Fruit fly (Drosophila melanogaster): Measurements from ENCODE around the gene Rcd-1.

The Rcd-1 gene

dm6 chrX:19597684-19598363 is 40.7 kb upstream of the Rcd-1 start, which contains the start of gene RpS10b (continued):
- peak; percentile 57 for TF ChIP-seq HLH3B (GFP tag; IDR thresholded peaks at IDR 0.05)
- TF ChIP-seq CG7987 (GFP tag; optimal IDR thresholded peaks at IDR 0.05) = peak; percentile 97
- peak; percentile 95 for TF ChIP-seq bcd (GFP tag; optimal IDR thresholded peaks at IDR 0.05)
- peak; percentile 95 for TF ChIP-seq HHEX (GFP tag; optimal IDR thresholded peaks at IDR 0.05)
- peak; percentile 42 for TF ChIP-seq psq (GFP tag; optimal IDR thresholded peaks at IDR 0.05)
- TF ChIP-seq insv (GFP tag; optimal IDR thresholded peaks at IDR 0.05) = peak in 1 of 2 experiments; percentile 83
- peak; percentile 48 to 79 for TF ChIP-seq Pdp1 (GFP tag; optimal IDR thresholded peaks at IDR 0.05)
- peak; percentile 84 for TF ChIP-seq CG18011 (GFP tag; optimal IDR thresholded peaks at IDR 0.05)
- TF ChIP-seq Sry-β (GFP tag; optimal IDR thresholded peaks at IDR 0.05) = peak; percentile 56
- TF ChIP-seq hb (GFP tag; IDR thresholded peaks at IDR 0.05; ENCODE audit: partially characterized antibody) = peak; percentile 93
- TF ChIP-seq sisA (GFP tag; IDR thresholded peaks at IDR 0.05) = peak; percentile 55; the same call in 1 of the 2 replicates
- TF ChIP-seq salm (tag; optimal IDR thresholded peaks at IDR 0.05) = peak; percentile 83
- TF ChIP-seq jigr1 (GFP tag; IDR thresholded peaks at IDR 0.05) = no peak
- peak; percentile 92 for TF ChIP-seq CG6854 (GFP tag; optimal IDR thresholded peaks at IDR 0.05)
- peak; percentile 65 for TF ChIP-seq CG2120 (GFP tag; optimal IDR thresholded peaks at IDR 0.05)
- peak; percentile 95 for TF ChIP-seq CG2116 (GFP tag; optimal IDR thresholded peaks at IDR 0.05)
- TF ChIP-seq onecut (GFP tag; IDR thresholded peaks at IDR 0.05) = peak; percentile 92
- peak; percentile 53 for TF ChIP-seq CG15479 (GFP tag; optimal IDR thresholded peaks at IDR 0.05)
- peak; percentile 81 for TF ChIP-seq CG7786 (GFP tag; optimal IDR thresholded peaks at IDR 0.05)
- peak; percentile 76 for TF ChIP-seq gcm2 (GFP tag; optimal IDR thresholded peaks at IDR 0.05)
- TF ChIP-seq NC2β (GFP tag; optimal IDR thresholded peaks at IDR 0.05) = peak; percentile 97
- no peak for TF ChIP-seq Doc2 (GFP tag; IDR thresholded peaks at IDR 0.05)
- TF ChIP-seq mam (GFP tag; optimal IDR thresholded peaks at IDR 0.05) = peak; percentile 19
- TF ChIP-seq CG13775 (GFP tag; optimal IDR thresholded peaks at IDR 0.05) = peak; percentile 97
- TF ChIP-seq slp2 (GFP tag; optimal IDR thresholded peaks at IDR 0.05) = peak; percentile 91
- TF ChIP-seq CG17612 (GFP tag; IDR thresholded peaks at IDR 0.05) = peak; percentile 60; the same call in 1 of the 2 replicates
- TF ChIP-seq BtbVII (GFP tag; optimal IDR thresholded peaks at IDR 0.05) = peak; percentile 94
- peak; percentile 79 for TF ChIP-seq CG4424 (GFP tag; optimal IDR thresholded peaks at IDR 0.05)
- TF ChIP-seq fd102C (GFP tag; optimal IDR thresholded peaks at IDR 0.05) = peak; percentile 79
- TF ChIP-seq CG6175 (GFP tag; IDR thresholded peaks at IDR 0.05) = peak; percentile 66; the same call in 2 of the 3 replicates
- TF ChIP-seq CG11085 (GFP tag; IDR thresholded peaks at IDR 0.05) = peak; percentile 78
- TF ChIP-seq CG18262 (tag; optimal IDR thresholded peaks at IDR 0.05) = peak; percentile 82
- TF ChIP-seq eve (GFP tag; optimal IDR thresholded peaks at IDR 0.05) = peak in 1 of 2 experiments; percentile 96
- TF ChIP-seq Optix (GFP tag; IDR thresholded peaks at IDR 0.05) = peak; percentile 78
- TF ChIP-seq gfzf (GFP tag; optimal IDR thresholded peaks at IDR 0.05) = peak; percentile 62
- peak; percentile 87 for TF ChIP-seq CG4854 (GFP tag; optimal IDR thresholded peaks at IDR 0.05)
- TF ChIP-seq pzg (GFP tag; optimal IDR thresholded peaks at IDR 0.05) = peak; percentile 82
- peak; percentile 56 for TF ChIP-seq fd96Cb (tag; optimal IDR thresholded peaks at IDR 0.05)
- TF ChIP-seq CG16779 (GFP tag; IDR thresholded peaks at IDR 0.05) = peak; percentile 67; the same call in 1 of the 2 replicates
- peak; percentile 93 for TF ChIP-seq Fer1 (GFP tag; optimal IDR thresholded peaks at IDR 0.05)
- peak; percentile 56 for TF ChIP-seq D (optimal IDR thresholded peaks at IDR 0.05)
- TF ChIP-seq D (GFP tag; optimal IDR thresholded peaks at IDR 0.05) = peak; percentile 90
- TF ChIP-seq D19A (tag; optimal IDR thresholded peaks at IDR 0.05) = peak; percentile 31
- peak; percentile 67 for TF ChIP-seq CG7928 (GFP tag; optimal IDR thresholded peaks at IDR 0.05)

All from whole organism, embryonic.